Fruit fly (Drosophila melanogaster): ENCODE measurements around the gene CG5050.

dm6 chr2L:17412533-17412932, 40.2 kb upstream of the CG5050 start, which contains the start of gene Rsph9:
- TF ChIP-seq Dfd (GFP tag; optimal IDR thresholded peaks at IDR 0.05), result no peak
- no peak for TF ChIP-seq psq (GFP tag; optimal IDR thresholded peaks at IDR 0.05)
- TF ChIP-seq br (GFP tag; optimal IDR thresholded peaks at IDR 0.05), result no peak
- TF ChIP-seq N (GFP tag; optimal IDR thresholded peaks at IDR 0.05), result no peak
- no peak for TF ChIP-seq usp (GFP tag; optimal IDR thresholded peaks at IDR 0.05)
- no peak for TF ChIP-seq h (GFP tag; optimal IDR thresholded peaks at IDR 0.05)
- TF ChIP-seq jim (GFP tag; optimal IDR thresholded peaks at IDR 0.05), result no peak
- no peak for TF ChIP-seq pan (optimal IDR thresholded peaks at IDR 0.05)
